Fruit fly (Drosophila melanogaster): ENCODE measurements around the gene Cp15.
A peak's percentile ranks its signal among the peaks of the same experiment; 100 is the strongest.

Cp15 gene

dm6 chr3L:8751262-8751661 lies 23.0 kb downstream of the Cp15 start (continued):
- TF ChIP-seq sens (GFP tag), result peak; percentile 87
- peak; percentile 56 for TF ChIP-seq peb (GFP tag; IDR thresholded peaks at IDR 0.05)
- TF ChIP-seq NfI (GFP tag; optimal IDR thresholded peaks at IDR 0.05), result peak; percentile 17
- no peak for TF ChIP-seq CG8089 (GFP tag; optimal IDR thresholded peaks at IDR 0.05)
- no peak for TF ChIP-seq Meics (GFP tag; optimal IDR thresholded peaks at IDR 0.05)
- no peak for TF ChIP-seq dmrt11E (tag; optimal IDR thresholded peaks at IDR 0.05)
- peak; percentile 0 for TF ChIP-seq fd64A (GFP tag; optimal IDR thresholded peaks at IDR 0.05)
- TF ChIP-seq Stat92E (GFP tag; optimal IDR thresholded peaks at IDR 0.05), result no peak
- peak; percentile 62 for TF ChIP-seq CG31441 (GFP tag; IDR thresholded peaks at IDR 0.05)
- peak; percentile 14 for TF ChIP-seq CG8359 (GFP tag; optimal IDR thresholded peaks at IDR 0.05; ENCODE audit: borderline replicate concordance)
- TF ChIP-seq CG13775 (GFP tag; optimal IDR thresholded peaks at IDR 0.05), result peak; percentile 5
- no peak for TF ChIP-seq hkb (optimal IDR thresholded peaks at IDR 0.05)
- TF ChIP-seq hkb (GFP tag; IDR thresholded peaks at IDR 0.05), result peak; percentile 69
- TF ChIP-seq Pdp1 (GFP tag; optimal IDR thresholded peaks at IDR 0.05), result peak; percentile 17 to 33
- TF ChIP-seq CG1603 (tag; optimal IDR thresholded peaks at IDR 0.05), result peak; percentile 60
- peak; percentile 32 for TF ChIP-seq CG16863 (GFP tag; optimal IDR thresholded peaks at IDR 0.05)
- no peak for TF ChIP-seq sug (tag; optimal IDR thresholded peaks at IDR 0.05)
- TF ChIP-seq Doc3 (GFP tag; IDR thresholded peaks at IDR 0.05; ENCODE audit: partially characterized antibody), result no peak
- no peak for TF ChIP-seq CG2199 (GFP tag; IDR thresholded peaks at IDR 0.05)
- no peak for TF ChIP-seq CG17568 (GFP tag; optimal IDR thresholded peaks at IDR 0.05)
- TF ChIP-seq croc (GFP tag; conservative IDR thresholded peaks at IDR 0.05), result peak; percentile 43; the same call in 1 of the 3 replicates
- no peak for TF ChIP-seq CG2129 (GFP tag; IDR thresholded peaks at IDR 0.05; ENCODE audit: partially characterized antibody)
- TF ChIP-seq CG15514 (GFP tag; optimal IDR thresholded peaks at IDR 0.05), result no peak
- peak; percentile 61 for TF ChIP-seq Xrp1 (GFP tag; IDR thresholded peaks at IDR 0.05)
- peak; percentile 30 for TF ChIP-seq Abd-B (GFP tag; optimal IDR thresholded peaks at IDR 0.05)
- TF ChIP-seq cad (GFP tag; optimal IDR thresholded peaks at IDR 0.05), result no peak
- no peak for TF ChIP-seq Bteb2 (GFP tag; optimal IDR thresholded peaks at IDR 0.05)
- peak; percentile 25 for TF ChIP-seq tap (tag; optimal IDR thresholded peaks at IDR 0.05)
- TF ChIP-seq caup (GFP tag; optimal IDR thresholded peaks at IDR 0.05; ENCODE audit: severe bottlenecking), result no peak
- TF ChIP-seq bab2 (GFP tag; optimal IDR thresholded peaks at IDR 0.05), result peak; percentile 41
- peak; percentile 49; the same call in 1 of the 3 replicates for TF ChIP-seq Mrtf (GFP tag; IDR thresholded peaks at IDR 0.05)
- TF ChIP-seq CG1529 (GFP tag; optimal IDR thresholded peaks at IDR 0.05), result peak; percentile 52
- TF ChIP-seq CG17802 (tag; optimal IDR thresholded peaks at IDR 0.05), result no peak
- TF ChIP-seq Nf-YA (GFP tag; IDR thresholded peaks at IDR 0.05), result peak; percentile 40; the same call in 1 of the 2 replicates
- TF ChIP-seq Hr3 (GFP tag; optimal IDR thresholded peaks at IDR 0.05), result peak; percentile 54
- no peak for TF ChIP-seq CG12104 (GFP tag; optimal IDR thresholded peaks at IDR 0.05)
- no peak for TF ChIP-seq CG12769 (tag; optimal IDR thresholded peaks at IDR 0.05)
- no peak for TF ChIP-seq CG18476 (GFP tag; optimal IDR thresholded peaks at IDR 0.05)
- no peak for TF ChIP-seq MESR4 (GFP tag; optimal IDR thresholded peaks at IDR 0.05)
- TF ChIP-seq Deaf1 (tag; optimal IDR thresholded peaks at IDR 0.05), result no peak
- 0 out of 3 replicates have a peak, but pooled peaks have one; percentile 40 for TF ChIP-seq gce (GFP tag; IDR thresholded peaks at IDR 0.05)
- TF ChIP-seq pan (optimal IDR thresholded peaks at IDR 0.05), result no peak
- peak in 1 of 2 experiments; percentile 72 for TF ChIP-seq pan (GFP tag; optimal IDR thresholded peaks at IDR 0.05 in 1 of 2, IDR thresholded peaks at IDR 0.05 in 1 of 2)
- peak; percentile 4 for TF ChIP-seq Sry-δ (GFP tag; optimal IDR thresholded peaks at IDR 0.05)
- no peak for TF ChIP-seq TFAM (GFP tag; optimal IDR thresholded peaks at IDR 0.05)
- no peak for TF ChIP-seq CG1792 (GFP tag; optimal IDR thresholded peaks at IDR 0.05)
- peak; percentile 42 for TF ChIP-seq nau (GFP tag; optimal IDR thresholded peaks at IDR 0.05)
- TF ChIP-seq Camta (GFP tag; optimal IDR thresholded peaks at IDR 0.05), result peak; percentile 12
- peak; percentile 50; the same call in 1 of the 3 replicates for TF ChIP-seq CG34422 (GFP tag; IDR thresholded peaks at IDR 0.05)
- TF ChIP-seq insv (GFP tag; optimal IDR thresholded peaks at IDR 0.05), result no peak
- TF ChIP-seq CG43689 (GFP tag; IDR thresholded peaks at IDR 0.05), result no peak

All from whole organism, embryonic.